Worm (Caenorhabditis elegans): Measurements from ENCODE around the gene dlat-1.
A peak's percentile ranks its signal among the peaks of the same experiment; 100 is the strongest.

The dlat-1 gene

ce11 chrV:14423268-14423667, 23.8 kb downstream of the dlat-1 start, which contains the start of gene rpoa-12 (continued):
- TF ChIP-seq mel-28 (tag; optimal IDR thresholded peaks at IDR 0.05; ENCODE audit: borderline replicate concordance), result no peak
- TF ChIP-seq hlh-12 (tag; optimal IDR thresholded peaks at IDR 0.05), result no peak
- no peak for TF ChIP-seq pha-4 (tag; optimal IDR thresholded peaks at IDR 0.05)
- TF ChIP-seq egrh-3 (GFP tag; IDR thresholded peaks at IDR 0.05), result no peak
- no peak for TF ChIP-seq sea-2 (GFP tag; IDR thresholded peaks at IDR 0.05)
- TF ChIP-seq attf-5 (GFP tag; optimal IDR thresholded peaks at IDR 0.05), result peak; percentile 8
- TF ChIP-seq hlh-26 (GFP tag; conservative IDR thresholded peaks at IDR 0.05), result no peak
- TF ChIP-seq tlf-1 (GFP tag; optimal IDR thresholded peaks at IDR 0.05), result no peak
- 0 out of 2 replicates have a peak, but pooled peaks have one; percentile 23 for TF ChIP-seq ztf-25 (GFP tag; IDR thresholded peaks at IDR 0.05)
- no peak for TF ChIP-seq rcor-1 (GFP tag; IDR thresholded peaks at IDR 0.05)
- 0 out of 2 replicates have a peak, but pooled peaks have one; percentile 34 for TF ChIP-seq ekl-4 (GFP tag; IDR thresholded peaks at IDR 0.05)
- 0 out of 2 replicates have a peak, but pooled peaks have one; percentile 10 for TF ChIP-seq attf-6 (GFP tag; IDR thresholded peaks at IDR 0.05)
- TF ChIP-seq Y56A3A.18 (GFP tag; IDR thresholded peaks at IDR 0.05), result no peak
- TF ChIP-seq ztf-18 (tag; optimal IDR thresholded peaks at IDR 0.05), result peak; percentile 5
- no peak for TF ChIP-seq ceh-79 (tag; optimal IDR thresholded peaks at IDR 0.05)
- no peak for TF ChIP-seq ztf-28 (GFP tag; IDR thresholded peaks at IDR 0.05)
- no peak for TF ChIP-seq lag-1 (GFP tag; IDR thresholded peaks at IDR 0.05)
- no peak for TF ChIP-seq madf-8 (GFP tag; conservative IDR thresholded peaks at IDR 0.05)

- no peak for TF ChIP-seq rec-8 (tag; optimal IDR thresholded peaks at IDR 0.05)
- no peak for TF ChIP-seq bed-2 (GFP tag; IDR thresholded peaks at IDR 0.05)
- TF ChIP-seq egl-44 (GFP tag; IDR thresholded peaks at IDR 0.05), result no peak
- TF ChIP-seq lin-35 (GFP tag; optimal IDR thresholded peaks at IDR 0.05), result no peak
- 0 out of 2 replicates have a peak, but pooled peaks have one; percentile 18 for TF ChIP-seq F39B2.1 (GFP tag; IDR thresholded peaks at IDR 0.05)
- peak; percentile 72; the same call in 1 of the 2 replicates for TF ChIP-seq ekl-4 (GFP tag; IDR thresholded peaks at IDR 0.05)
- 0 out of 2 replicates have a peak, but pooled peaks have one; percentile 30 for TF ChIP-seq hsf-1 (GFP tag; IDR thresholded peaks at IDR 0.05)
- TF ChIP-seq F52B5.7 (tag; optimal IDR thresholded peaks at IDR 0.05), result no peak
- TF ChIP-seq die-1 (tag; optimal IDR thresholded peaks at IDR 0.05), result no peak
- no peak for TF ChIP-seq aptf-2 (GFP tag; conservative IDR thresholded peaks at IDR 0.05)
- TF ChIP-seq Y56A3A.18 (GFP tag; IDR thresholded peaks at IDR 0.05), result no peak
- no peak for TF ChIP-seq madf-8 (GFP tag; conservative IDR thresholded peaks at IDR 0.05)
- TF ChIP-seq ztf-25 (GFP tag; IDR thresholded peaks at IDR 0.05), result 0 out of 2 replicates have a peak, but pooled peaks have one; percentile 19
- TF ChIP-seq snpc-1.3 (tag; optimal IDR thresholded peaks at IDR 0.05; ENCODE audit: insufficient read depth), result no peak
- no peak for TF ChIP-seq repo-1 (tag; optimal IDR thresholded peaks at IDR 0.05)
- TF ChIP-seq egl-18 (GFP tag; IDR thresholded peaks at IDR 0.05), result no peak
- peak; percentile 37; the same call in 1 of the 2 replicates for TF ChIP-seq mcd-1 (GFP tag; IDR thresholded peaks at IDR 0.05)
- TF ChIP-seq snpc-3.4 (tag; optimal IDR thresholded peaks at IDR 0.05), result no peak
- peak; percentile 39; the same call in 1 of the 2 replicates for TF ChIP-seq Y53G8AR.9 (GFP tag; conservative IDR thresholded peaks at IDR 0.05)
- no peak for TF ChIP-seq hlh-12 (tag; optimal IDR thresholded peaks at IDR 0.05)
- TF ChIP-seq nfya-2 (GFP tag; IDR thresholded peaks at IDR 0.05), result no peak
- no peak for TF ChIP-seq D2030.7 (GFP tag; IDR thresholded peaks at IDR 0.05)
- no peak for TF ChIP-seq cebp-2 (GFP tag; IDR thresholded peaks at IDR 0.05)
- TF ChIP-seq unc-130 (GFP tag; optimal IDR thresholded peaks at IDR 0.05), result no peak
- no peak for TF ChIP-seq F55B11.4 (tag; optimal IDR thresholded peaks at IDR 0.05; ENCODE audit: borderline replicate concordance, insufficient read depth)
- TF ChIP-seq F49E8.2 (tag; optimal IDR thresholded peaks at IDR 0.05; ENCODE audit: insufficient read depth), result no peak
- 0 out of 2 replicates have a peak, but pooled peaks have one; percentile 24 for TF ChIP-seq hmg-1.2 (GFP tag; IDR thresholded peaks at IDR 0.05)
- TF ChIP-seq nfyb-1 (GFP tag; IDR thresholded peaks at IDR 0.05), result peak; percentile 18; the same call in 1 of the 2 replicates
- no peak for TF ChIP-seq ztf-22 (GFP tag; optimal IDR thresholded peaks at IDR 0.05)
- peak; percentile 57 for TF ChIP-seq chd-7 (tag; optimal IDR thresholded peaks at IDR 0.05)
- TF ChIP-seq B0336.3 (GFP tag; IDR thresholded peaks at IDR 0.05), result 0 out of 2 replicates have a peak, but pooled peaks have one; percentile 46
- TF ChIP-seq Y53F4B.3 (GFP tag; IDR thresholded peaks at IDR 0.05), result no peak
- TF ChIP-seq lin-26 (GFP tag; IDR thresholded peaks at IDR 0.05), result peak; percentile 52; the same call in 1 of the 2 replicates
Observed at ce11 chrV:14422317-14422716, 24.8 kb downstream of the dlat-1 start, which contains the start of gene pas-1. pas-1 (minus strand) TSS chrV:14422618.
